Worm (Caenorhabditis elegans): ENCODE measurements around the gene F25H9.7.

DNA sequence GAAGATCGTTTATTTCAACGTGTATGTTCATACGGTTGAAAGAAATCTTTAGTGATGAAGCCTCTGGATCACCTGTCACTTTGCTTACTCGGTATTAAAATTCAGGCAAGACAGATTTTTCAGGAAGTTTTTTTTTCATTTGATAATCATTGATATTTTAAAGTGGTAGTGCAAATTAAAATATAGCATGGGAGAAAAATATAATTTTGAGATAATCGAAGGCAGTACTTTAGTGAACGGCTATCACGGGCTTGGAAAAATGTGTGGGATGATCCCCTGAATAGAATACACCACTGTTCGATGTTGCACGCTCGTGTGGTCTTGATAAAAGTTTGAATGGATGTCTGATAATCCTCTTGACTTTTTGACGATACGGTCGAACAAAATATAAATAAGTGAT lies 40.8 kb upstream of the F25H9.7 start:
- TF ChIP-seq lin-13 (tag; optimal IDR thresholded peaks at IDR 0.05) (no peak), elt-3 (tag; optimal IDR thresholded peaks at IDR 0.05) (no peak), unc-39 (tag; optimal IDR thresholded peaks at IDR 0.05) (no peak), ztf-11 (tag; optimal IDR thresholded peaks at IDR 0.05) (no peak), unc-62 (GFP tag; optimal IDR thresholded peaks at IDR 0.05) (no peak), lsy-2 (tag; optimal IDR thresholded peaks at IDR 0.05) (no peak), lin-32 (GFP tag; optimal IDR thresholded peaks at IDR 0.05) (no peak), mab-5 (tag; optimal IDR thresholded peaks at IDR 0.05) (no peak), pha-4 (tag; optimal IDR thresholded peaks at IDR 0.05) (no peak), unc-120 (tag; optimal IDR thresholded peaks at IDR 0.05; ENCODE audit: poor library complexity, severe bottlenecking) (no peak), bed-3 (GFP tag; optimal IDR thresholded peaks at IDR 0.05) (no peak), hlh-1 (tag; optimal IDR thresholded peaks at IDR 0.05) (no peak)

Data from whole organism, mixed stage, embryonic.